Worm (Caenorhabditis elegans) whole organism, L2 larva: ENCODE measurements around the gene F36D3.8.

Source experiments
- C34F6.9 ChIP-seq: fragments of 150-350 bp; optimal IDR thresholded peaks from 2 replicates; lab custom pipeline; 2014; ENCODE audit warnings: missing biosample characterization, missing genetic modification characterization
- F13H6.1 ChIP-seq: sonication (generic microtip); optimal IDR thresholded peaks from 2 replicates; lab custom pipeline; 2016; ENCODE audit warnings: missing genetic modification characterization, missing compliant biosample characterization
- R02D3.7 ChIP-seq: fragments of 150-350 bp; optimal IDR thresholded peaks from 2 replicates; lab custom pipeline; 2014; ENCODE audit warnings: missing biosample characterization, missing genetic modification characterization
- Y55F3AM.14 ChIP-seq: fragments of 200-800 bp; sonication (Bioruptor generic); optimal IDR thresholded peaks from 2 replicates; lab custom pipeline; 2018; ENCODE audit warnings: mild to moderate bottlenecking, missing genetic modification characterization, missing compliant biosample characterization
- ZK546.5 ChIP-seq: sonication (generic microtip); optimal IDR thresholded peaks from 2 replicates; lab custom pipeline; 2017; ENCODE audit warnings: missing biosample characterization, missing genetic modification characterization
- alr-1 ChIP-seq: fragments of 150-350 bp; optimal IDR thresholded peaks from 2 replicates; lab custom pipeline; 2014; ENCODE audit warnings: missing biosample characterization, missing genetic modification characterization
- aly-2 ChIP-seq: fragments of 150-350 bp; optimal IDR thresholded peaks from 2 replicates; lab custom pipeline; 2014; ENCODE audit warnings: missing biosample characterization, missing genetic modification characterization
- ama-1 ChIP-seq: fragments of 150-350 bp; optimal IDR thresholded peaks from 2 replicates; lab custom pipeline; 2018; ENCODE audit warnings: inconsistent platforms
- blmp-1 ChIP-seq: sonication (generic microtip); optimal IDR thresholded peaks from 2 replicates; lab custom pipeline; 2017; ENCODE audit warnings: missing genetic modification characterization, mild to moderate bottlenecking, missing compliant biosample characterization, antibody characterized with exemption, moderate library complexity; ENCODE audit not compliant: insufficient read depth
- ceh-16 ChIP-seq: fragments of 150-350 bp; optimal IDR thresholded peaks from 2 replicates; lab custom pipeline; 2014; ENCODE audit warnings: missing biosample characterization, missing genetic modification characterization
- dmd-4 ChIP-seq: sonication (generic microtip); optimal IDR thresholded peaks from 2 replicates; lab custom pipeline; 2017; ENCODE audit warnings: missing biosample characterization, missing genetic modification characterization
- egl-27 ChIP-seq: sonication (generic microtip); optimal IDR thresholded peaks from 3 replicates; lab custom pipeline; 2017; ENCODE audit warnings: missing biosample characterization, missing genetic modification reagents, missing genetic modification characterization
- elt-1 ChIP-seq: fragments of 150-350 bp; optimal IDR thresholded peaks from 2 replicates; lab custom pipeline; 2014; ENCODE audit warnings: missing biosample characterization, missing genetic modification characterization
- elt-3 ChIP-seq: sonication (generic microtip); optimal IDR thresholded peaks from 2 replicates; lab custom pipeline; 2017; ENCODE audit warnings: missing biosample characterization, missing genetic modification characterization
- fos-1 ChIP-seq: fragments of 150-350 bp; optimal IDR thresholded peaks from 2 replicates; lab custom pipeline; 2014; ENCODE audit warnings: missing biosample characterization, missing genetic modification characterization
- gmeb-1 ChIP-seq: fragments of 150-350 bp; optimal IDR thresholded peaks from 2 replicates; lab custom pipeline; 2014; ENCODE audit warnings: missing biosample characterization, missing genetic modification characterization
- lin-11 ChIP-seq: fragments of 150-350 bp; sonication (generic microtip); optimal IDR thresholded peaks from 2 replicates; lab custom pipeline; 2014; ENCODE audit warnings: missing biosample characterization, missing genetic modification characterization, inconsistent platforms, mixed read lengths
- lin-39 ChIP-seq: fragments of 150-350 bp; optimal IDR thresholded peaks from 2 replicates; lab custom pipeline; 2014; ENCODE audit warnings: missing biosample characterization, missing genetic modification reagents, missing genetic modification characterization
- lsy-2 ChIP-seq, 2 experiments: fragments of 150-350 bp in 1 of 2; sonication (generic microtip) in 1 of 2; optimal IDR thresholded peaks; 2 replicates each; lab custom pipeline; 2014 to 2017; ENCODE audit warnings: missing biosample characterization in 2 of 2, missing genetic modification characterization in 2 of 2
- mab-5 ChIP-seq: fragments of 150-350 bp; optimal IDR thresholded peaks from 2 replicates; lab custom pipeline; 2014; ENCODE audit warnings: missing biosample characterization, missing genetic modification characterization
- mbf-1 ChIP-seq: sonication (generic microtip); optimal IDR thresholded peaks from 2 replicates; lab custom pipeline; 2017; ENCODE audit warnings: missing biosample characterization, missing genetic modification characterization
- mdl-1 ChIP-seq, 2 experiments: fragments of 150-350 bp in 1 of 2; sonication (generic microtip) in 1 of 2; optimal IDR thresholded peaks; 2 replicates each; lab custom pipeline; 2017; ENCODE audit warnings: missing biosample characterization in 2 of 2, missing genetic modification characterization in 2 of 2
- nhr-10 ChIP-seq: sonication (generic microtip); optimal IDR thresholded peaks from 2 replicates; lab custom pipeline; 2017; ENCODE audit warnings: missing biosample characterization, missing genetic modification characterization
- nhr-12 ChIP-seq: fragments of 150-350 bp; optimal IDR thresholded peaks from 2 replicates; lab custom pipeline; 2014; ENCODE audit warnings: missing biosample characterization, missing genetic modification characterization
- nhr-129 ChIP-seq: fragments of 150-350 bp; optimal IDR thresholded peaks from 2 replicates; lab custom pipeline; 2014; ENCODE audit warnings: missing biosample characterization, missing genetic modification characterization
- nhr-21 ChIP-seq: fragments of 150-350 bp; optimal IDR thresholded peaks from 2 replicates; lab custom pipeline; 2014; ENCODE audit warnings: missing biosample characterization, missing genetic modification characterization
- nhr-237 ChIP-seq: fragments of 150-350 bp; optimal IDR thresholded peaks from 2 replicates; lab custom pipeline; 2014; ENCODE audit warnings: missing biosample characterization, missing genetic modification characterization
- nhr-25 ChIP-seq: fragments of 150-350 bp; sonication (generic microtip); optimal IDR thresholded peaks from 3 replicates; lab custom pipeline; 2014; ENCODE audit warnings: missing biosample characterization, missing genetic modification characterization
- nhr-6 ChIP-seq: fragments of 150-350 bp; optimal IDR thresholded peaks from 2 replicates; lab custom pipeline; 2014; ENCODE audit warnings: missing biosample characterization, missing genetic modification characterization
- nhr-77 ChIP-seq: fragments of 150-350 bp; optimal IDR thresholded peaks from 2 replicates; lab custom pipeline; 2014; ENCODE audit warnings: missing biosample characterization, missing genetic modification characterization
- peb-1 ChIP-seq: fragments of 150-350 bp; optimal IDR thresholded peaks from 2 replicates; lab custom pipeline; 2014; ENCODE audit warnings: missing biosample characterization, missing genetic modification characterization
- sem-4 ChIP-seq: fragments of 150-350 bp; optimal IDR thresholded peaks from 2 replicates; lab custom pipeline; 2014; ENCODE audit warnings: missing biosample characterization, missing genetic modification reagents, missing genetic modification characterization
- sma-3 ChIP-seq: sonication (generic microtip); optimal IDR thresholded peaks from 2 replicates; lab custom pipeline; 2016; ENCODE audit warnings: missing genetic modification reagents, missing genetic modification characterization, missing compliant biosample characterization
- sma-9 ChIP-seq, 2 experiments: fragments of 150-350 bp in 1 of 2; sonication (generic microtip) in 1 of 2; optimal IDR thresholded peaks; 2 replicates each; lab custom pipeline; 2014 to 2016; ENCODE audit warnings: missing genetic modification characterization in 2 of 2, mild to moderate bottlenecking in 1 of 2, missing biosample characterization in 1 of 2, missing compliant biosample characterization in 1 of 2, missing genetic modification reagents in 1 of 2, moderate library complexity in 1 of 2
- unc-55 ChIP-seq: fragments of 150-350 bp; sonication (generic microtip); optimal IDR thresholded peaks from 3 replicates; lab custom pipeline; 2014; ENCODE audit warnings: missing biosample characterization, missing genetic modification reagents, missing genetic modification characterization
- unc-62 ChIP-seq: fragments of 150-350 bp; optimal IDR thresholded peaks from 2 replicates; lab custom pipeline; 2014; ENCODE audit warnings: missing biosample characterization, missing genetic modification reagents, missing genetic modification characterization
- zag-1 ChIP-seq: fragments of 150-350 bp; optimal IDR thresholded peaks from 2 replicates; lab custom pipeline; 2014; ENCODE audit warnings: missing biosample characterization, missing genetic modification characterization
- ztf-11 ChIP-seq: sonication (generic microtip); optimal IDR thresholded peaks from 2 replicates; lab custom pipeline; 2017; ENCODE audit warnings: missing biosample characterization, missing genetic modification characterization

Gene F36D3.8

DNA sequence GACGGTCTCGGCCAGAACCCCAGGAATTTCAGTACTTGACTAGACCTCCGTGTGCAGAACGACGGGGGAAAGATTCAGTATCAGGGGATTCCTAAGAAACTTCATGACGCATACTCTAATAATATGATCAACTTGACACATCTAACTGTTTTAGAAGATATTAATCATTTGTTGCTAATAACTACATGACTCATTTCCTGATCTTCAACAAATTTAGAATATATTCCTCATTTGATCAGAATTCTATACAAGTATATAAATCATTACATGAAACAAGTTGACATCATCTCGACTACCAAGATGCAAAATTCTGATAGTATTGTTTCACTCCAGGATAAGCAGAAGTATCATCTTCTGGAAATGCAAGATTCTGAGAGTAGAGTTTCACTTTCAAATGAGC is 8.2 kb downstream of the F36D3.8 start, which contains the start of gene Y32B12B.8:
Gene Y32B12B.8 (plus strand): TSS at position 301 of the 400 bp plus-strand sequence.
- TF ChIP-seq zag-1 (tag; lab: Kevin White, UChicago) (no peak), sma-3 (GFP tag; lab: Kevin White, UChicago) (no peak), gmeb-1 (tag; lab: Kevin White, UChicago) (no peak), nhr-6 (tag; lab: Kevin White, UChicago) (no peak), nhr-129 (tag; lab: Kevin White, UChicago) (no peak), elt-1 (tag; lab: Kevin White, UChicago) (no peak), nhr-21 (tag; lab: Kevin White, UChicago) (no peak), C34F6.9 (tag; lab: Kevin White, UChicago) (no peak)

DNA sequence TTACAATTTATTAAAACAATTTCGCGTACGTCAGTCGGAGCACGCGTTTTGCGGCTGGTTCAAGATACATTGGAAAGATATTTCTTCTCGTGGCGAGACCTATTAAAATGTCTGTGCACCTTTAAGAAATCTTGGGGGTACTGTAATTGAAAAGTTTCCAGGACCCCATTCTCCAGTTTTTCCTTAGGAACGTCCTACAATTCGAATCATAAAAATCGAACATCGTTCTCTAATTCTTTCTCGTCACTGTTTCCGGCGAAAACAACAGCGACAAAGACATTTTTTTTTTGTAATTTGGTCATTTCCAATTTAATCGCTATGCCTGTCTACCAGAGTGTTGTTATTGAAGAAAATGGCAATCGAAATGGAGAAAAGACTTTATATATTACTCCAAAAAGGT is 9.7 kb downstream of the F36D3.8 start, which contains the start of gene Y32B12B.1:
Gene Y32B12B.1 (plus strand): TSS at position 301 of the 400 bp plus-strand sequence.
- no peak for TF ChIP-seq ztf-11 (tag; lab: Kevin White, UChicago)
- TF ChIP-seq nhr-10 (tag; lab: Kevin White, UChicago), result no peak
- no peak for TF ChIP-seq mdl-1 (tag; optimal IDR thresholded peaks at IDR 0.05; lab: Kevin White, UChicago)
- no peak for TF ChIP-seq F13H6.1 (tag; lab: Kevin White, UChicago)
- no peak for TF ChIP-seq mab-5 (tag; lab: Kevin White, UChicago)

DNA sequence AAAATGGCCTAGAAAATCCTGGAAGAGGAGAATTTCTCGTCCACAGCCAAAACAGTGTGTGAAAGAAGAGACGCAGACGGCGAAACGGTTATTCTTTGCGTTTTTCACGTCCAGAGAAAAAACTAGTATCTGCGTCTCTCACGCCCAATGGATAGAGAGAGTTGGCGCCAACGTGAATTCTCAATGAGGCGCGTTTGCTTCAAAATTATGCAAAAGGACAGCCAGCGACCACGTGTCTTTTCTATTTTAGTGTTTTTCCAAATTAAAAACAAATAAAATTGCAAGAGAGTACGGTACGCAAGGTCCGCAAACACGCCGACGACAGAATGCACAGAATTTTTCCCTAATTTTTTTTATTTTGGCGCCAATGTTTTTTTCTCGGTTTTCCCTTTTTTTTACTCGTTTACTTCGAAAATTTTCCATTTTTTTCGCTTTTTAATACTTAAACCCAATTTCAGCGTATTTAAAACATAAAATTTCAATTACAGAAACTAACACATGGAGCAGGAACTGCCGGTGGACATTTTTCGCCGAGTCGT is 11.0 kb downstream of the F36D3.8 start, which contains the start of gene Y32B12B.2:
Gene Y32B12B.2 (plus strand): TSS at position 489 of the 539 bp plus-strand sequence.
- TF ChIP-seq elt-3 (tag; lab: Kevin White, UChicago) (no peak), unc-62 (no peak), C34F6.9 (tag; lab: Kevin White, UChicago) (peak; percentile 44), blmp-1 (tag; lab: Kevin White, UChicago) (no peak), egl-27 (tag; lab: Kevin White, UChicago) (no peak), unc-55 (GFP tag; lab: Kevin White, UChicago) (peak; percentile 80), lin-39 (no peak), dmd-4 (tag; lab: Kevin White, UChicago) (no peak), nhr-237 (tag; lab: Kevin White, UChicago) (no peak), mbf-1 (tag; lab: Kevin White, UChicago) (no peak), mdl-1 (tag; optimal IDR thresholded peaks at IDR 0.05; lab: Kevin White, UChicago) (peak in 1 of 2 experiments; percentile 36), nhr-25 (tag; lab: Kevin White, UChicago) (no peak), lin-11 (no peak), ama-1 (lab: Kevin White, UChicago) (no peak), lsy-2 (tag; optimal IDR thresholded peaks at IDR 0.05; lab: Kevin White, UChicago) (peak; percentile 90 to 97), Y55F3AM.14 (GFP tag; lab: Kevin White, UChicago) (no peak), sma-3 (GFP tag; lab: Kevin White, UChicago) (peak; percentile 12), gmeb-1 (tag; lab: Kevin White, UChicago) (peak; percentile 72), fos-1 (tag; lab: Kevin White, UChicago) (no peak), nhr-21 (tag; lab: Kevin White, UChicago) (no peak), sma-9 (GFP tag; optimal IDR thresholded peaks at IDR 0.05; lab: Kevin White, UChicago) (no peak), sma-9 (tag; optimal IDR thresholded peaks at IDR 0.05; lab: Kevin White, UChicago) (no peak), zag-1 (tag; lab: Kevin White, UChicago) (no peak), nhr-129 (tag; lab: Kevin White, UChicago) (peak; percentile 3), peb-1 (no peak)
- TF ChIP-seq, all 48 proteins: peak for 7

DNA sequence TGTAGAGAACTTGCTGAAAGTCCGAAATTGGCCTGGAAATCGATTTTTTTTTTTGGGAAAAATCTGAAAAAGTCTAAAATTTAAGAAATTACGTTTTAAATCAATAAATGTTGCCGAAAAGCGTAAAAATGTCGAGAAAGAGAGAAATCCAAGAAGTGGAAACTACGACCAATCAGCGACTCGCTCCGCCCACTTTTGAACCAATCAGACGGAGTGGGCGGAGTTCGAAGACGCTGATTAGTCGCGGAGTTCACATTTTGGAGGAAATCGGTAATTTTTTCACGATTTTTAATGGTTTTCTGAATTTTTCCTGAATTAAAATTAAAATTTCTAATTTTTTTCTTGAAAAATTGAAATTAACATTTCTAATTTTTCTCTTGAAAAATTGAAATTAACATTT is 12.7 kb downstream of the F36D3.8 start:
- TF ChIP-seq ztf-11 (tag; lab: Kevin White, UChicago), result no peak
- no peak for TF ChIP-seq lin-39
- no peak for TF ChIP-seq sem-4 (tag; lab: Kevin White, UChicago)
- no peak for TF ChIP-seq nhr-21 (tag; lab: Kevin White, UChicago)
- TF ChIP-seq nhr-237 (tag; lab: Kevin White, UChicago), result no peak
- no peak for TF ChIP-seq ceh-16 (tag; lab: Kevin White, UChicago)

DNA sequence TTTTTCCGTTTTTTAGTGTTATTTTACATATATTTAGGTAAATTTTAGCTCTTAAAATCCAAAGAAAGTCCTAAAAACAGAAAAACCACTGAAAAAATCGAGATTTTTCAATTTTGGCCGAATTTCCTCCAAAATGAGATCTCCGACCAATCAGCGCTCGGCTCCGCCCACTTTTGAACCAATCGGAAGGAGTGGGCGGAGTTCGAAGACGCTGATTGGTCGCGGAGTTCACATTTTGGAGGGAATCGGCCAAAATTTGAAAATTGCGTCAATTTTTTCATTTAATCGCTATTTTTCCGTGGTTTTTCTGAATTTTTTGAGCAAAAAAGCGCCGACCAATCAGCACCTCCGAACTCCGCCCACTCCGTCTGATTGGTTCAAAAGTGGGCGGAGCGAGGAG is 13.7 kb downstream of the F36D3.8 start:
- TF ChIP-seq nhr-129 (tag; lab: Kevin White, UChicago) (no peak), ama-1 (lab: Kevin White, UChicago) (no peak), aly-2 (tag; lab: Kevin White, UChicago) (no peak), R02D3.7 (tag; lab: Kevin White, UChicago) (no peak), nhr-77 (tag; lab: Kevin White, UChicago) (no peak), sem-4 (tag; lab: Kevin White, UChicago) (no peak), alr-1 (tag; lab: Kevin White, UChicago) (no peak), mdl-1 (tag; optimal IDR thresholded peaks at IDR 0.05; lab: Kevin White, UChicago) (no peak), lin-11 (no peak), nhr-12 (tag; lab: Kevin White, UChicago) (no peak), ZK546.5 (no peak), nhr-6 (tag; lab: Kevin White, UChicago) (no peak), mbf-1 (tag; lab: Kevin White, UChicago) (no peak), ceh-16 (tag; lab: Kevin White, UChicago) (no peak), nhr-10 (tag; lab: Kevin White, UChicago) (no peak), fos-1 (tag; lab: Kevin White, UChicago) (no peak), C34F6.9 (tag; lab: Kevin White, UChicago) (no peak)
